Fruit fly (Drosophila melanogaster) whole organism, embryonic: ENCODE measurements around the gene nol.
A peak's percentile ranks its signal among the peaks of the same experiment; 100 is the strongest.

Experiments used
- CG10274 ChIP-seq: fragments of 200-800 bp; sonication (Bioruptor generic); optimal IDR thresholded peaks from 3 replicates; lab custom pipeline; 2017; ENCODE audit warnings: missing biosample characterization, mild to moderate bottlenecking, missing genetic modification characterization
- CG10431 ChIP-seq: fragments of 200-800 bp; sonication (Bioruptor generic); optimal IDR thresholded peaks from 3 replicates; lab custom pipeline; 2018; ENCODE audit warnings: missing biosample characterization, mild to moderate bottlenecking, missing genetic modification characterization
- CG11695 ChIP-seq: fragments of 200-800 bp; sonication (Bioruptor generic); IDR thresholded peaks from 3 replicates; pipeline ENCODE4 v1.3.6; 2022; ENCODE audit warnings: missing biosample characterization, missing genetic modification characterization
- CG13287 ChIP-seq: fragments of 200-800 bp; sonication (Bioruptor generic); IDR thresholded peaks from 2 replicates; pipeline ENCODE4 v1.3.6; 2022; ENCODE audit warnings: missing biosample characterization, missing genetic modification characterization; ENCODE audit not compliant: partially characterized antibody
- CG14710 ChIP-seq: fragments of 200-800 bp; sonication (Bioruptor generic); optimal IDR thresholded peaks from 3 replicates; lab custom pipeline; 2019; ENCODE audit warnings: missing biosample characterization, mild to moderate bottlenecking, missing genetic modification characterization, moderate library complexity
- CG2889 ChIP-seq: fragments of 200-800 bp; sonication (Bioruptor generic); IDR thresholded peaks from 3 replicates; pipeline ENCODE4 v1.3.6; 2022; ENCODE audit warnings: missing biosample characterization, missing genetic modification characterization
- CG31224 ChIP-seq: fragments of 200-800 bp; sonication (Bioruptor generic); IDR thresholded peaks from 2 replicates; pipeline ENCODE4 v1.3.6; 2022; ENCODE audit warnings: missing biosample characterization, missing genetic modification characterization
- CG31388 ChIP-seq: fragments of 200-800 bp; sonication (Bioruptor generic); optimal IDR thresholded peaks from 2 replicates; lab custom pipeline; 2016; ENCODE audit warnings: missing biosample characterization, missing genetic modification characterization
- CG3407 ChIP-seq: fragments of 200-800 bp; sonication (Bioruptor generic); optimal IDR thresholded peaks from 2 replicates; lab custom pipeline; 2018; ENCODE audit warnings: missing biosample characterization, mild to moderate bottlenecking, missing genetic modification characterization
- CG43689 ChIP-seq: fragments of 200-800 bp; sonication (Bioruptor generic); IDR thresholded peaks from 2 replicates; pipeline ENCODE4 v1.3.6; 2022; ENCODE audit warnings: missing biosample characterization, missing genetic modification characterization
- CG6765 ChIP-seq: fragments of 200-800 bp; sonication (Bioruptor generic); optimal IDR thresholded peaks from 3 replicates; lab custom pipeline; 2017; ENCODE audit warnings: missing biosample characterization, mild to moderate bottlenecking, missing genetic modification characterization
- CG7372 ChIP-seq: fragments of 200-800 bp; sonication (Bioruptor generic); IDR thresholded peaks from 2 replicates; pipeline ENCODE4 v1.3.6; 2022; ENCODE audit warnings: missing biosample characterization, missing genetic modification characterization
- CG8478 ChIP-seq: fragments of >200 bp; optimal IDR thresholded peaks from 2 replicates; lab custom pipeline; 2018
- Camta ChIP-seq: fragments of 200-800 bp; sonication (Bioruptor generic); optimal IDR thresholded peaks from 2 replicates; lab custom pipeline; 2016; ENCODE audit warnings: missing biosample characterization, missing genetic modification characterization
- Dp ChIP-seq: fragments of 200-800 bp; sonication (Bioruptor generic); optimal IDR thresholded peaks from 2 replicates; lab custom pipeline; 2018; ENCODE audit warnings: missing biosample characterization, mild to moderate bottlenecking, missing genetic modification characterization, moderate library complexity
- E2f2 ChIP-seq: fragments of 200-800 bp; sonication (Bioruptor generic); IDR thresholded peaks from 2 replicates; pipeline ENCODE4 v1.3.6; 2022; ENCODE audit warnings: missing biosample characterization, missing genetic modification characterization
- Elba2 ChIP-seq: fragments of 200-800 bp; sonication (Bioruptor generic); optimal IDR thresholded peaks from 3 replicates; lab custom pipeline; 2016; ENCODE audit warnings: missing biosample characterization, missing genetic modification characterization
- HLH3B ChIP-seq: fragments of 200-800 bp; sonication (Bioruptor generic); IDR thresholded peaks from 2 replicates; pipeline ENCODE4 v1.3.6; 2022; ENCODE audit warnings: missing biosample characterization, missing genetic modification characterization
- MESR4 ChIP-seq: fragments of 200-800 bp; sonication (Bioruptor generic); optimal IDR thresholded peaks from 2 replicates; lab custom pipeline; 2018; ENCODE audit warnings: missing biosample characterization, mild to moderate bottlenecking, missing genetic modification characterization, moderate library complexity
- MTF-1 ChIP-seq: fragments of 200-800 bp; sonication (Bioruptor generic); optimal IDR thresholded peaks from 2 replicates; lab custom pipeline; 2018; ENCODE audit warnings: missing biosample characterization, mild to moderate bottlenecking, missing genetic modification characterization, borderline replicate concordance
- Med ChIP-seq: fragments of 200-800 bp; sonication (Bioruptor generic); peaks from one replicate; lab custom pipeline; 2016; ENCODE audit warnings: missing biosample characterization, missing genetic modification characterization, mild to moderate bottlenecking, inconsistent platforms, moderate library complexity
- Myb ChIP-seq: fragments of 200-800 bp; sonication (Bioruptor generic); optimal IDR thresholded peaks from 2 replicates; lab custom pipeline; 2016; ENCODE audit warnings: missing biosample characterization, missing genetic modification characterization
- NfI ChIP-seq: fragments of 200-800 bp; sonication (Bioruptor generic); optimal IDR thresholded peaks from 3 replicates; lab custom pipeline; 2018; ENCODE audit warnings: missing biosample characterization, mild to moderate bottlenecking, missing genetic modification characterization, moderate library complexity
- Sin3A ChIP-seq: fragments of >200 bp; optimal IDR thresholded peaks from 2 replicates; lab custom pipeline; 2018
- Six4 ChIP-seq: fragments of 200-800 bp; sonication (Bioruptor generic); optimal IDR thresholded peaks from 2 replicates; lab custom pipeline; 2016; ENCODE audit warnings: missing biosample characterization, missing genetic modification characterization
- Ssrp ChIP-seq: fragments of 200-800 bp; sonication (Bioruptor generic); optimal IDR thresholded peaks from 2 replicates; lab custom pipeline; 2018; ENCODE audit warnings: missing biosample characterization, mild to moderate bottlenecking, missing genetic modification characterization, moderate library complexity
- Taf1 ChIP-seq: fragments of 200-800 bp; sonication (Bioruptor generic); IDR thresholded peaks from 2 replicates; pipeline ENCODE4 v1.3.6; 2022; ENCODE audit warnings: missing biosample characterization, missing genetic modification characterization
- YL-1 ChIP-seq: fragments of 200-800 bp; sonication (Bioruptor generic); optimal IDR thresholded peaks from 3 replicates; lab custom pipeline; 2017; ENCODE audit warnings: missing biosample characterization, mild to moderate bottlenecking, missing genetic modification characterization
- ab ChIP-seq: fragments of 200-800 bp; sonication (Bioruptor generic); optimal IDR thresholded peaks from 2 replicates; lab custom pipeline; 2016; ENCODE audit warnings: missing biosample characterization, missing genetic modification characterization
- bbx ChIP-seq: fragments of 200-800 bp; sonication (Bioruptor generic); IDR thresholded peaks from 2 replicates; pipeline ENCODE4 v1.3.6; 2022; ENCODE audit warnings: missing biosample characterization, missing genetic modification characterization; ENCODE audit not compliant: partially characterized antibody
- bcd ChIP-seq: fragments of 200-800 bp; sonication (Bioruptor generic); optimal IDR thresholded peaks from 2 replicates; lab custom pipeline; 2017; ENCODE audit warnings: missing biosample characterization, mild to moderate bottlenecking, missing genetic modification characterization
- bowl ChIP-seq: fragments of 200-800 bp; sonication (Bioruptor generic); IDR thresholded peaks from 2 replicates; pipeline ENCODE4 v1.3.6; 2022; ENCODE audit warnings: missing biosample characterization, missing genetic modification characterization
- btn ChIP-seq: fragments of 200-800 bp; sonication (Bioruptor generic); optimal IDR thresholded peaks from 2 replicates; lab custom pipeline; 2016; ENCODE audit warnings: missing biosample characterization, missing genetic modification characterization
- crp ChIP-seq, 2 experiments: fragments of 200-800 bp; sonication (Bioruptor generic); optimal IDR thresholded peaks; 2 replicates in 1 of 2; 3 replicates in 1 of 2; lab custom pipeline; 2017; ENCODE audit warnings: missing biosample characterization in 2 of 2, missing genetic modification characterization in 2 of 2, mild to moderate bottlenecking in 1 of 2, moderate library complexity in 1 of 2
- gcm ChIP-seq: fragments of 200-800 bp; sonication (Bioruptor generic); optimal IDR thresholded peaks from 2 replicates; lab custom pipeline; 2019; ENCODE audit warnings: missing biosample characterization, mild to moderate bottlenecking, missing genetic modification characterization, moderate library complexity
- gcm2 ChIP-seq: fragments of 200-800 bp; sonication (Bioruptor generic); optimal IDR thresholded peaks from 2 replicates; lab custom pipeline; 2016; ENCODE audit warnings: missing biosample characterization, missing genetic modification characterization
- gfzf ChIP-seq: fragments of 200-800 bp; sonication (Bioruptor generic); optimal IDR thresholded peaks from 2 replicates; lab custom pipeline; 2016; ENCODE audit warnings: missing biosample characterization, mild to moderate bottlenecking, missing genetic modification characterization, moderate library complexity
- insv ChIP-seq, 2 experiments: fragments of 200-800 bp; sonication (Bioruptor generic); optimal IDR thresholded peaks; 3 replicates each; lab custom pipeline; 2016 to 2018; ENCODE audit warnings: missing biosample characterization in 2 of 2, missing genetic modification characterization in 2 of 2
- kah ChIP-seq: fragments of 200-800 bp; sonication (Bioruptor generic); optimal IDR thresholded peaks from 2 replicates; lab custom pipeline; 2018; ENCODE audit warnings: missing biosample characterization, mild to moderate bottlenecking, missing genetic modification characterization
- klu ChIP-seq: fragments of 200-800 bp; sonication (Bioruptor generic); IDR thresholded peaks from 2 replicates; pipeline ENCODE4 v1.3.6; 2022; ENCODE audit warnings: missing biosample characterization, missing genetic modification characterization
- mam ChIP-seq: fragments of 200-800 bp; sonication (Bioruptor generic); optimal IDR thresholded peaks from 3 replicates; lab custom pipeline; 2016; ENCODE audit warnings: missing biosample characterization, missing genetic modification characterization
- phol ChIP-seq: fragments of 200-800 bp; sonication (Bioruptor generic); optimal IDR thresholded peaks from 3 replicates; lab custom pipeline; 2018; ENCODE audit warnings: missing biosample characterization, mild to moderate bottlenecking, missing genetic modification characterization, moderate library complexity
- pzg ChIP-seq: fragments of 200-800 bp; sonication (Bioruptor generic); optimal IDR thresholded peaks from 3 replicates; lab custom pipeline; 2018; ENCODE audit warnings: missing biosample characterization, mild to moderate bottlenecking, missing genetic modification characterization, moderate library complexity
- run ChIP-seq: fragments of 200-800 bp; sonication (Bioruptor generic); optimal IDR thresholded peaks from 3 replicates; lab custom pipeline; 2018; ENCODE audit warnings: missing biosample characterization, mild to moderate bottlenecking, missing genetic modification characterization
- schlank ChIP-seq: fragments of 200-800 bp; sonication (Bioruptor generic); optimal IDR thresholded peaks from 2 replicates; lab custom pipeline; 2018; ENCODE audit warnings: missing biosample characterization, mild to moderate bottlenecking, missing genetic modification characterization
- sima ChIP-seq: fragments of 200-800 bp; sonication (Bioruptor generic); optimal IDR thresholded peaks from 2 replicates; lab custom pipeline; 2016; ENCODE audit warnings: missing biosample characterization, missing genetic modification characterization
- sug ChIP-seq: fragments of 200-800 bp; optimal IDR thresholded peaks from 2 replicates; lab custom pipeline; 2019; ENCODE audit warnings: missing biosample characterization, mild to moderate bottlenecking, missing genetic modification characterization, moderate library complexity
- tll ChIP-seq, 2 experiments: fragments of 200-800 bp in 1 of 2; fragments of >200 bp in 1 of 2; sonication (Bioruptor generic) in 1 of 2; optimal IDR thresholded peaks; 2 replicates each; lab custom pipeline; 2017 to 2019; ENCODE audit warnings: missing biosample characterization in 2 of 2, missing genetic modification characterization in 2 of 2, mild to moderate bottlenecking in 1 of 2, moderate library complexity in 1 of 2
- vfl ChIP-seq: fragments of 200-800 bp; sonication (Bioruptor generic); optimal IDR thresholded peaks from 2 replicates; lab custom pipeline; 2016; ENCODE audit warnings: missing biosample characterization, missing genetic modification characterization
- wdn ChIP-seq: fragments of 200-800 bp; sonication (Bioruptor generic); IDR thresholded peaks from 2 replicates; pipeline ENCODE4 v1.3.6; 2022; ENCODE audit warnings: missing biosample characterization, missing genetic modification characterization

The nol gene

DNA sequence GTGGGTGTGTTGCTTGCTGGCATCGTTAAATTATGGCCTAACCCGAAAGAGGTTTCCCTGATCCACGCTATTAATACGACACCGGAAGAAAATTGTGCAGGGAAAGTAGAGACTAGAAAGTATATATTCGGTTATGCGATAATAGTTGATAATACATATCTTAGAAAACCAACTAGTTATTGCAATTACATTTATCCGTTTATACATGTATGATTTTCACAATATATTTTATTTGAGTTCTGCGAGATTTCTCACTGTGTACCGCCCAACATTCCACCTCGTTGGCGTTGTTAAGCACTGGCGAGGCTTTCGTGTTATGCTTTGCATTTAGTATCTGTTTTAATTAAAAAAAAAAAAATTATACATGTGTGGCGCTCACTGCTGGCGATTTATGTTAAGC is 24.7 kb downstream of the nol start (continued):
- TF ChIP-seq sug = no peak
- no peak for TF ChIP-seq CG10431
- TF ChIP-seq klu (GFP tag; lab: Robert Waterston, UW) = 0 out of 2 replicates have a peak, but pooled peaks have one; percentile 13
- TF ChIP-seq Med (GFP tag; lab: Kevin White, UChicago) = peak; percentile 72
- 0 out of 2 replicates have a peak, but pooled peaks have one; percentile 17 for TF ChIP-seq HLH3B (GFP tag; lab: Robert Waterston, UW)
- TF ChIP-seq CG14710 (tag; lab: Kevin White, UChicago) = no peak

DNA sequence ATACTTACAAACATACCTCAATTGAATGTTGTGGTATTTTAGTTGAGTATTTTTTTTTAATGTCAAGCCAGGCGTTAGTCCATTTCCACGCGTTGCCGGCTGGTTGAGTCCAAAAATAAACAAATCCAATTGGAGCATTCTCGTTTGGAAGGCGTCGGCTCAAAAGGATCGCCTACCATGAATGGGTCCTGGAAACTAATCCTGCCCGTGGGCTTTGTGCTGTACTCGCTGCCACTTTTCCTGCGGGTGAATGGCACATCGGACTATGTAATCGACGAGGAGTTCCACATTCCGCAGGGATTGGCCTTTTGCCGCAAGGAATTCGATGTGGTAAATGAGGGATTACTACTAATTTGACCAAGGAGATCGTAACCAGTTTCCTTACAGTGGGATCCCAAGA is 34.3 kb downstream of the nol start, which contains the start of gene Alg10:
Gene Alg10 (plus strand): TSS at position 73 of the 400 bp plus-strand sequence.
- TF ChIP-seq bcd (GFP tag; lab: Kevin White, UChicago) = no peak
- no peak for TF ChIP-seq CG2889 (GFP tag; lab: Robert Waterston, UW)
- TF ChIP-seq btn (GFP tag; lab: Kevin White, UChicago) = no peak
- TF ChIP-seq CG3407 (GFP tag; lab: Kevin White, UChicago) = no peak
- TF ChIP-seq Ssrp (tag; lab: Kevin White, UChicago) = no peak
- TF ChIP-seq wdn (GFP tag; lab: Robert Waterston, UW) = no peak
- TF ChIP-seq NfI (GFP tag; lab: Kevin White, UChicago) = no peak
- TF ChIP-seq CG31388 (GFP tag; lab: Kevin White, UChicago) = no peak
- TF ChIP-seq Six4 (GFP tag; lab: Kevin White, UChicago) = no peak
- peak; percentile 33; the same call in 1 of the 2 replicates for TF ChIP-seq CG13287 (GFP tag; lab: Robert Waterston, UW)
- TF ChIP-seq Taf1 (GFP tag; lab: Robert Waterston, UW) = no peak
- no peak for TF ChIP-seq mam
- peak; percentile 63 for TF ChIP-seq Med (GFP tag; lab: Kevin White, UChicago)
- TF ChIP-seq gcm = no peak
- TF ChIP-seq Elba2 (GFP tag; lab: Kevin White, UChicago) = peak; percentile 38
- peak in 1 of 2 experiments; percentile 51 for TF ChIP-seq crp (GFP tag; optimal IDR thresholded peaks at IDR 0.05; lab: Kevin White, UChicago)
- no peak for TF ChIP-seq CG8478 (lab: Kevin White, UChicago)
- peak; percentile 32 for TF ChIP-seq pzg (GFP tag; lab: Kevin White, UChicago)
- TF ChIP-seq MTF-1 = no peak
- TF ChIP-seq Camta (GFP tag; lab: Kevin White, UChicago) = no peak
- TF ChIP-seq sima (GFP tag; lab: Kevin White, UChicago) = no peak
- no peak for TF ChIP-seq phol (tag; lab: Kevin White, UChicago)
- 0 out of 2 replicates have a peak, but pooled peaks have one; percentile 22 for TF ChIP-seq CG43689 (GFP tag; lab: Robert Waterston, UW)
- no peak for TF ChIP-seq CG11695 (GFP tag; lab: Robert Waterston, UW)
- peak; percentile 30; the same call in 1 of the 2 replicates for TF ChIP-seq E2f2
- TF ChIP-seq run = no peak
- TF ChIP-seq CG7372 (GFP tag; lab: Robert Waterston, UW) = no peak
- no peak for TF ChIP-seq CG31224
- peak; percentile 23 for TF ChIP-seq MESR4 (GFP tag; lab: Kevin White, UChicago)
- no peak for TF ChIP-seq vfl (GFP tag; lab: Kevin White, UChicago)
- TF ChIP-seq bowl (GFP tag; lab: Robert Waterston, UW) = no peak
- no peak for TF ChIP-seq gcm2 (GFP tag; lab: Kevin White, UChicago)
- TF ChIP-seq gfzf (GFP tag; lab: Kevin White, UChicago) = peak; percentile 77
- TF ChIP-seq ab (GFP tag; lab: Kevin White, UChicago) = no peak
- TF ChIP-seq insv (GFP tag; optimal IDR thresholded peaks at IDR 0.05; lab: Kevin White, UChicago) = peak in 1 of 2 experiments; percentile 90
- no peak for TF ChIP-seq tll (GFP tag; optimal IDR thresholded peaks at IDR 0.05; lab: Kevin White, UChicago)
- no peak for TF ChIP-seq Sin3A (lab: Kevin White, UChicago)
- TF ChIP-seq YL-1 (GFP tag; lab: Kevin White, UChicago) = no peak
- no peak for TF ChIP-seq CG10274 (GFP tag; lab: Kevin White, UChicago)
- TF ChIP-seq CG6765 = no peak
- peak; percentile 34 for TF ChIP-seq Myb (GFP tag; lab: Kevin White, UChicago)
- no peak for TF ChIP-seq schlank
- TF ChIP-seq bbx (GFP tag; lab: Robert Waterston, UW) = peak; percentile 13; the same call in 1 of the 2 replicates
- TF ChIP-seq Dp (GFP tag; lab: Kevin White, UChicago) = peak; percentile 24
- TF ChIP-seq kah = no peak
